Fruit fly (Drosophila melanogaster): ENCODE measurements around the gene CG10026.

CG10026 gene

dm6 chr2L:19414233-19414749 is 39.8 kb upstream of the CG10026 start (continued):
- no peak for TF ChIP-seq Usf (GFP tag; optimal IDR thresholded peaks at IDR 0.05)
- TF ChIP-seq Sin3A (optimal IDR thresholded peaks at IDR 0.05): no peak
- TF ChIP-seq CG17568 (GFP tag; optimal IDR thresholded peaks at IDR 0.05): peak; percentile 3
- no peak for TF ChIP-seq Opbp (GFP tag; IDR thresholded peaks at IDR 0.05; ENCODE audit: partially characterized antibody)
- TF ChIP-seq CG4328 (GFP tag; optimal IDR thresholded peaks at IDR 0.05): no peak
- TF ChIP-seq br (optimal IDR thresholded peaks at IDR 0.05): no peak
- TF ChIP-seq dan (GFP tag; IDR thresholded peaks at IDR 0.05): no peak
- no peak for TF ChIP-seq da (GFP tag; optimal IDR thresholded peaks at IDR 0.05)
- no peak for TF ChIP-seq CG3838 (GFP tag; optimal IDR thresholded peaks at IDR 0.05)
- TF ChIP-seq CG6765 (GFP tag; optimal IDR thresholded peaks at IDR 0.05): no peak
- no peak for TF ChIP-seq CG14050 (GFP tag; IDR thresholded peaks at IDR 0.05)
- no peak for TF ChIP-seq tio (GFP tag; optimal IDR thresholded peaks at IDR 0.05)
- TF ChIP-seq unc-4 (GFP tag; IDR thresholded peaks at IDR 0.05; ENCODE audit: partially characterized antibody): no peak
- TF ChIP-seq CG34376 (GFP tag; optimal IDR thresholded peaks at IDR 0.05): peak; percentile 11
- no peak for TF ChIP-seq toy (GFP tag; IDR thresholded peaks at IDR 0.05)
- no peak for TF ChIP-seq esg (GFP tag; conservative IDR thresholded peaks at IDR 0.05)
- TF ChIP-seq crol (GFP tag; IDR thresholded peaks at IDR 0.05): no peak
- TF ChIP-seq her (GFP tag; optimal IDR thresholded peaks at IDR 0.05): no peak
- no peak for TF ChIP-seq zfh2 (GFP tag; optimal IDR thresholded peaks at IDR 0.05)
- TF ChIP-seq Adf1 (GFP tag; IDR thresholded peaks at IDR 0.05): peak; percentile 26; the same call in 1 of the 2 replicates
- no peak for TF ChIP-seq CG12942 (GFP tag; optimal IDR thresholded peaks at IDR 0.05)
- no peak for TF ChIP-seq CG43689 (GFP tag; IDR thresholded peaks at IDR 0.05)
- no peak for TF ChIP-seq CG4854 (GFP tag; optimal IDR thresholded peaks at IDR 0.05)
- TF ChIP-seq CG10147 (GFP tag; optimal IDR thresholded peaks at IDR 0.05): no peak
- no peak for TF ChIP-seq CG4730 (GFP tag; IDR thresholded peaks at IDR 0.05)
- TF ChIP-seq E2f2 (GFP tag; IDR thresholded peaks at IDR 0.05): no peak
- TF ChIP-seq Tbp (GFP tag; optimal IDR thresholded peaks at IDR 0.05): no peak
- peak; percentile 33 for TF ChIP-seq Med (GFP tag)
- no peak for TF ChIP-seq CG9437 (GFP tag; optimal IDR thresholded peaks at IDR 0.05)
- TF ChIP-seq NC2α (GFP tag; optimal IDR thresholded peaks at IDR 0.05): no peak
- TF ChIP-seq run (tag; optimal IDR thresholded peaks at IDR 0.05): no peak
- no peak for TF ChIP-seq wor (GFP tag; IDR thresholded peaks at IDR 0.05)
- no peak for TF ChIP-seq HmgZ (tag; optimal IDR thresholded peaks at IDR 0.05)
- peak; percentile 9 for TF ChIP-seq Deaf1 (tag; optimal IDR thresholded peaks at IDR 0.05)
- no peak for TF ChIP-seq gce (GFP tag; IDR thresholded peaks at IDR 0.05)
- no peak for TF ChIP-seq CG11696 (GFP tag; IDR thresholded peaks at IDR 0.05)
- TF ChIP-seq CG1233 (GFP tag; optimal IDR thresholded peaks at IDR 0.05): no peak
- no peak for TF ChIP-seq TFAM (GFP tag; optimal IDR thresholded peaks at IDR 0.05)
- TF ChIP-seq CG10959 (GFP tag; IDR thresholded peaks at IDR 0.05): no peak
- no peak for TF ChIP-seq onecut (GFP tag; IDR thresholded peaks at IDR 0.05)
- TF ChIP-seq ttk (GFP tag; IDR thresholded peaks at IDR 0.05): no peak
- no peak for TF ChIP-seq jumu (GFP tag; optimal IDR thresholded peaks at IDR 0.05)
- TF ChIP-seq bab2 (GFP tag; optimal IDR thresholded peaks at IDR 0.05): no peak

dm6 chr2L:19415133-19415532 is 38.9 kb upstream of the CG10026 start:
- TF ChIP-seq sisA (GFP tag; IDR thresholded peaks at IDR 0.05) (no peak), Atf3 (GFP tag; optimal IDR thresholded peaks at IDR 0.05) (no peak), stwl (tag; optimal IDR thresholded peaks at IDR 0.05) (peak; percentile 19), CG2199 (GFP tag; IDR thresholded peaks at IDR 0.05) (0 out of 3 replicates have a peak, but pooled peaks have one; percentile 18), CoRest (tag; optimal IDR thresholded peaks at IDR 0.05) (no peak), CG1832 (GFP tag; optimal IDR thresholded peaks at IDR 0.05) (no peak), MBD-R2 (GFP tag; IDR thresholded peaks at IDR 0.05) (no peak), ham (GFP tag; IDR thresholded peaks at IDR 0.05) (no peak), CG10959 (GFP tag; IDR thresholded peaks at IDR 0.05) (no peak), nmo (GFP tag; optimal IDR thresholded peaks at IDR 0.05) (no peak), CG15601 (tag; optimal IDR thresholded peaks at IDR 0.05) (no peak), grau (tag; optimal IDR thresholded peaks at IDR 0.05) (no peak), sens (GFP tag) (peak; percentile 53), z (GFP tag; IDR thresholded peaks at IDR 0.05) (peak; percentile 94), CG31388 (GFP tag; optimal IDR thresholded peaks at IDR 0.05) (no peak)
